Worm (Caenorhabditis elegans): ENCODE results near the gene str-260.

str-260 gene

DNA sequence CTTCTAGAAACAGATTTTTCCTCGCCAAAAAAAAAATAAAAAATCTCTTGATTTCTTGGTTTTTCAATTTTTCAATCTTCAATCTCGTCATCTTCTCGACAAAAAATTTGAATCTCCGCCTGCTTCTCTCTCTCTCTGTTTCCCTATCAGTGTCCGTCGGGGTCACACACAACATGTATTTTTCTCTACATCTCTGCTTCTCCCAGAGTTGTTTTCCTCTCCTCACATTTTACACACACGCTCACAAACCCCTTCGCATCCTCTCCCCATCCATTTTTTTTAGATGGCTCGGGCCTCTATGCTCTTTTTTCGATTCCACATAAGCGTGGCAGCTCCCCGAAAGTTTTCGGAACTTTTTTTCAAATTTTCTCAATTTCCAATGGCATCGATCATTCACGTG, 52.8 kb downstream of the str-260 start:
- peak; percentile 51 for TF ChIP-seq hmg-1.2 (GFP tag; IDR thresholded peaks at IDR 0.05)
- TF ChIP-seq atf-7 (tag; optimal IDR thresholded peaks at IDR 0.05), result peak; percentile 12
- TF ChIP-seq attf-5 (GFP tag; optimal IDR thresholded peaks at IDR 0.05), result peak; percentile 70
- TF ChIP-seq nhr-179 (tag; optimal IDR thresholded peaks at IDR 0.05), result no peak
- no peak for TF ChIP-seq F37B4.10 (GFP tag; IDR thresholded peaks at IDR 0.05)
- no peak for TF ChIP-seq F52B5.7 (tag; optimal IDR thresholded peaks at IDR 0.05)
- peak; percentile 11 for TF ChIP-seq lin-54 (GFP tag; optimal IDR thresholded peaks at IDR 0.05)
- TF ChIP-seq cebp-1 (GFP tag; IDR thresholded peaks at IDR 0.05), result no peak
- TF ChIP-seq cebp-1 (tag; optimal IDR thresholded peaks at IDR 0.05), result peak; percentile 45
- peak; percentile 24; the same call in 1 of the 2 replicates for TF ChIP-seq rcor-1 (GFP tag; IDR thresholded peaks at IDR 0.05)
- no peak for TF ChIP-seq fkh-3 (tag; optimal IDR thresholded peaks at IDR 0.05)
- no peak for TF ChIP-seq egrh-3 (GFP tag; IDR thresholded peaks at IDR 0.05)
- no peak for TF ChIP-seq ets-4 (GFP tag; optimal IDR thresholded peaks at IDR 0.05)
- TF ChIP-seq nhr-80 (tag; optimal IDR thresholded peaks at IDR 0.05), result peak; percentile 58
- TF ChIP-seq attf-3 (GFP tag; conservative IDR thresholded peaks at IDR 0.05), result no peak
- TF ChIP-seq egl-18 (GFP tag; IDR thresholded peaks at IDR 0.05), result no peak
- no peak for TF ChIP-seq F22D6.2 (tag; optimal IDR thresholded peaks at IDR 0.05)
- TF ChIP-seq somi-1 (GFP tag; optimal IDR thresholded peaks at IDR 0.05), result peak; percentile 31
- peak; percentile 49 for TF ChIP-seq ama-1 (optimal IDR thresholded peaks at IDR 0.05)
- TF ChIP-seq ama-1 (GFP tag; optimal IDR thresholded peaks at IDR 0.05), result no peak
- no peak for TF ChIP-seq nfya-2 (GFP tag; IDR thresholded peaks at IDR 0.05)
- TF ChIP-seq snpc-4 (GFP tag; optimal IDR thresholded peaks at IDR 0.05), result no peak
- peak in 1 of 4 experiments; percentile 5 for TF ChIP-seq snpc-4 (tag; optimal IDR thresholded peaks at IDR 0.05)
- TF ChIP-seq B0261.1 (tag; optimal IDR thresholded peaks at IDR 0.05), result no peak
